Worm (Caenorhabditis elegans): Measurements from ENCODE around the gene srx-92.

srx-92 gene

ce11 chrV:7288699-7289098 lies 36.5 kb downstream of the srx-92 start, which contains the start of gene C13A2.1:
TSS of gene C13A2.1 (plus strand) at chrV:7288999.
- no peak for TF ChIP-seq hlh-1 (tag; optimal IDR thresholded peaks at IDR 0.05)
- no peak for TF ChIP-seq lsy-2 (tag; optimal IDR thresholded peaks at IDR 0.05)
- TF ChIP-seq zip-8 (tag; optimal IDR thresholded peaks at IDR 0.05), result no peak
- TF ChIP-seq mep-1 (tag; optimal IDR thresholded peaks at IDR 0.05), result no peak
- TF ChIP-seq drap-1 (GFP tag; optimal IDR thresholded peaks at IDR 0.05), result no peak
- no peak for TF ChIP-seq flh-1 (GFP tag; optimal IDR thresholded peaks at IDR 0.05)
- no peak for TF ChIP-seq elt-3 (tag; optimal IDR thresholded peaks at IDR 0.05)
- TF ChIP-seq nhr-2 (tag; optimal IDR thresholded peaks at IDR 0.05), result no peak
- no peak for TF ChIP-seq unc-62 (GFP tag; optimal IDR thresholded peaks at IDR 0.05)
- TF ChIP-seq ham-2 (GFP tag; optimal IDR thresholded peaks at IDR 0.05), result no peak
- TF ChIP-seq blmp-1 (tag; optimal IDR thresholded peaks at IDR 0.05), result no peak
- no peak for TF ChIP-seq elt-1 (tag; optimal IDR thresholded peaks at IDR 0.05; ENCODE audit: borderline replicate concordance, insufficient read depth)
- no peak for TF ChIP-seq nhr-237 (tag; optimal IDR thresholded peaks at IDR 0.05)
- TF ChIP-seq ceh-83 (GFP tag; optimal IDR thresholded peaks at IDR 0.05), result no peak
- no peak for TF ChIP-seq lin-32 (GFP tag; optimal IDR thresholded peaks at IDR 0.05)
- no peak for TF ChIP-seq nhr-12 (tag; optimal IDR thresholded peaks at IDR 0.05)
- TF ChIP-seq ceh-43 (GFP tag; optimal IDR thresholded peaks at IDR 0.05), result no peak
- no peak for TF ChIP-seq unc-120 (tag; optimal IDR thresholded peaks at IDR 0.05; ENCODE audit: poor library complexity, severe bottlenecking)
- TF ChIP-seq tbx-8 (GFP tag; optimal IDR thresholded peaks at IDR 0.05), result no peak

ce11 chrV:7282037-7282436 lies 43.1 kb downstream of the srx-92 start, which contains the start of gene C13A2.3:
TSS of gene C13A2.3 (plus strand) at chrV:7282337.
- TF ChIP-seq sem-2 (GFP tag; optimal IDR thresholded peaks at IDR 0.05), result no peak

ce11 chrV:7279090-7279489 lies 46.1 kb downstream of the srx-92 start, which contains the start of gene C13A2.4:
TSS of gene C13A2.4 (plus strand) at chrV:7279390.
- TF ChIP-seq ces-1 (GFP tag; optimal IDR thresholded peaks at IDR 0.05), result no peak

- TF ChIP-seq cnd-1 (tag; optimal IDR thresholded peaks at IDR 0.05) (no peak), lsy-2 (tag; optimal IDR thresholded peaks at IDR 0.05) (no peak), unc-120 (tag; optimal IDR thresholded peaks at IDR 0.05; ENCODE audit: poor library complexity, severe bottlenecking) (no peak), hlh-1 (tag; optimal IDR thresholded peaks at IDR 0.05) (no peak), ceh-83 (GFP tag; optimal IDR thresholded peaks at IDR 0.05) (no peak), sem-2 (GFP tag; optimal IDR thresholded peaks at IDR 0.05) (no peak), flh-1 (GFP tag; optimal IDR thresholded peaks at IDR 0.05) (no peak), mab-5 (tag; optimal IDR thresholded peaks at IDR 0.05) (no peak), elt-1 (tag; optimal IDR thresholded peaks at IDR 0.05; ENCODE audit: borderline replicate concordance, insufficient read depth) (no peak), lin-13 (tag; optimal IDR thresholded peaks at IDR 0.05) (no peak), blmp-1 (tag; optimal IDR thresholded peaks at IDR 0.05) (no peak), zip-8 (tag; optimal IDR thresholded peaks at IDR 0.05) (no peak), nhr-237 (tag; optimal IDR thresholded peaks at IDR 0.05) (no peak), mls-2 (tag; optimal IDR thresholded peaks at IDR 0.05) (no peak), nhr-2 (tag; optimal IDR thresholded peaks at IDR 0.05) (no peak), unc-62 (GFP tag; optimal IDR thresholded peaks at IDR 0.05) (no peak), mep-1 (tag; optimal IDR thresholded peaks at IDR 0.05) (no peak)
These were observed 49.7 kb downstream of the srx-92 start, which contains the start of gene C13A2.5 for ce11 chrV:7275491-7275890. TSS of gene C13A2.5 (plus strand) at chrV:7275791.

- TF ChIP-seq nhr-76 (tag; optimal IDR thresholded peaks at IDR 0.05), result no peak
- TF ChIP-seq ceh-83 (GFP tag; optimal IDR thresholded peaks at IDR 0.05), result no peak
- no peak for TF ChIP-seq flh-1 (GFP tag; optimal IDR thresholded peaks at IDR 0.05)
- TF ChIP-seq ceh-43 (GFP tag; optimal IDR thresholded peaks at IDR 0.05), result no peak
These were observed 50.2 kb downstream of the srx-92 start, which contains the start of gene C13A2.10 for ce11 chrV:7274992-7275391. TSS of gene C13A2.10 (minus strand) at chrV:7275092.

All from whole organism, mixed stage, embryonic.